Worm (Caenorhabditis elegans) whole organism, L4/young adult: ENCODE data around the gene ule-4.

ENCODE experiments used
- W03F9.2 ChIP-seq: fragments of 150-350 bp; optimal IDR thresholded peaks from 2 replicates; lab custom pipeline; 2014; ENCODE audit warnings: missing biosample characterization, missing genetic modification characterization
- dao-5 ChIP-seq: sonication (generic microtip); optimal IDR thresholded peaks from 2 replicates; lab custom pipeline; 2016; ENCODE audit warnings: missing genotype, missing genetic modification characterization, moderate library complexity, missing compliant biosample characterization
- him-1 ChIP-seq: sonication (generic microtip); optimal IDR thresholded peaks from 2 replicates; lab custom pipeline; 2016; ENCODE audit warnings: missing genotype, missing genetic modification reagents, missing genetic modification characterization, missing compliant biosample characterization

DNA sequence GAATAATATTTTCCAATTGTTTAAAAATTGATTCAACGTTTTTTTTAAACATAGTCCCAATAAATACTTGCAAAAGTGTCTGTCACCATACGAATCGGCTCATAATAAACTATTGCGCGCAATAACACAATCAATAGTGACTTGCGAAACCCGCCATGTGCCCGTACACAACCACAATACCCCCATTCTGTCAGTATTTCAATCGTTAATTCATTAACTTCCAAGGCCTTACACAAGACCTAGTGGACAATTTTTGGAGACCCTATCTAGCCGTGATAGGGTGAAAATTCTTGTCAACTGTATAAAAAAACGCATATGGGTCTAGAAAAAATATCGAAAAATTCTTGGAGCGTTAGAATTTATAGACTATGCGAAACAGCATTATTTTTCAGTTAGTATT is 46.8 kb downstream of the ule-4 start:
- TF ChIP-seq dao-5 (tag; lab: Kevin White, UChicago) (no peak), him-1 (tag; lab: Kevin White, UChicago) (no peak), W03F9.2 (tag; lab: Kevin White, UChicago) (no peak)
